Worm (Caenorhabditis elegans): ENCODE measurements around the gene col-155.

DNA sequence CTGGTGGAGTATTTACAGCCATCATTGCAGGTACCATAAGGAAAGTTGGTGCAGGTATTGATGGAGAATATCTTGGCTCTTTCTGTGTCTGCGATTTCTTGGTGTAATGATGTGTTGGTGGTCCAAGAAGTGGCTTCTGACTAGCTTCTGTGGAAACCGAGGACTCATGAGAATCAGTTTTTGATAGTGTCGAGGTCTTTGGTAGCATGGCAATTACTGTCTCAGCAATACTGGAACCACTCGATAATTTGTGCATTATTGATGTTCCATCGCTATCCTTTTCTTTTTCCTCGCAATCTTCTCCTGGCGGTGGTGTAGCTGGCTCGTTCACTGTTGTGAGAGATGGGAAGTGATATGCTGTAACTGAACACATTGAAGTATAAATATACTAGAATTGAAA is 26.1 kb downstream of the col-155 start:
- TF ChIP-seq pha-4 (tag; optimal IDR thresholded peaks at IDR 0.05) (no peak), lin-13 (tag; optimal IDR thresholded peaks at IDR 0.05) (no peak), snpc-4 (tag; optimal IDR thresholded peaks at IDR 0.05) (no peak), mab-5 (tag; optimal IDR thresholded peaks at IDR 0.05) (no peak)

All from whole organism, mixed stage, embryonic.